Fruit fly (Drosophila melanogaster) whole organism, adult: ENCODE results near the gene CG16775.

Experiments used
- CG11617 ChIP-seq: fragments of 200-800 bp; sonication (Bioruptor generic); optimal IDR thresholded peaks from 2 replicates; lab custom pipeline; 2017; ENCODE audit warnings: mild to moderate bottlenecking, missing biosample characterization, missing genetic modification reagents, missing genetic modification characterization
- CG12768 ChIP-seq: fragments of 200-800 bp; sonication (Bioruptor generic); optimal IDR thresholded peaks from 2 replicates; lab custom pipeline; 2017; ENCODE audit warnings: missing biosample characterization, missing genetic modification characterization, mild to moderate bottlenecking, moderate library complexity, missing genetic modification reagents
- CG14711 ChIP-seq: fragments of 200-800 bp; sonication (Bioruptor generic); optimal IDR thresholded peaks from 2 replicates; lab custom pipeline; 2018; ENCODE audit warnings: missing biosample characterization, mild to moderate bottlenecking, missing genetic modification characterization, moderate library complexity
- CG1620 ChIP-seq: fragments of 200-800 bp; sonication (Bioruptor generic); optimal IDR thresholded peaks from 2 replicates; lab custom pipeline; 2016; ENCODE audit warnings: missing biosample characterization, missing genetic modification characterization
- CG33017 ChIP-seq: fragments of 200-800 bp; sonication (Bioruptor generic); optimal IDR thresholded peaks from 2 replicates; lab custom pipeline; 2018; ENCODE audit warnings: missing biosample characterization, mild to moderate bottlenecking, missing genetic modification characterization, moderate library complexity
- CG5204 ChIP-seq: fragments of 200-800 bp; sonication (Bioruptor generic); optimal IDR thresholded peaks from 2 replicates; lab custom pipeline; 2016; ENCODE audit warnings: missing biosample characterization, missing genetic modification characterization
- CG7045 ChIP-seq: fragments of 200-800 bp; sonication (Bioruptor generic); optimal IDR thresholded peaks from 2 replicates; lab custom pipeline; 2017; ENCODE audit warnings: missing biosample characterization, mild to moderate bottlenecking, missing genetic modification characterization
- CG7101 ChIP-seq: fragments of 200-800 bp; sonication (Bioruptor generic); optimal IDR thresholded peaks from 2 replicates; lab custom pipeline; 2018; ENCODE audit warnings: missing biosample characterization, mild to moderate bottlenecking, missing genetic modification characterization, moderate library complexity
- Clk ChIP-seq: fragments of 200-800 bp; sonication (Bioruptor generic); optimal IDR thresholded peaks from 2 replicates; lab custom pipeline; 2017; ENCODE audit warnings: missing biosample characterization, missing genetic modification characterization
- Crg-1 ChIP-seq: fragments of 200-800 bp; sonication (Bioruptor generic); optimal IDR thresholded peaks from 2 replicates; lab custom pipeline; 2016; ENCODE audit warnings: missing biosample characterization, missing genetic modification characterization
- Hr96 ChIP-seq: fragments of 200-800 bp; sonication (Bioruptor generic); optimal IDR thresholded peaks from 2 replicates; lab custom pipeline; 2016; ENCODE audit warnings: missing biosample characterization, missing genetic modification characterization
- Mnt ChIP-seq: fragments of 200-800 bp; sonication (Bioruptor generic); optimal IDR thresholded peaks from 2 replicates; lab custom pipeline; 2016; ENCODE audit warnings: missing biosample characterization, mild to moderate bottlenecking, missing genetic modification characterization
- bab1 ChIP-seq: fragments of 200-800 bp; sonication (Bioruptor generic); optimal IDR thresholded peaks from 3 replicates; lab custom pipeline; 2019; ENCODE audit warnings: missing biosample characterization, mild to moderate bottlenecking, missing genetic modification characterization, moderate library complexity
- cic ChIP-seq: fragments of 200-800 bp; sonication (Bioruptor generic); optimal IDR thresholded peaks from 2 replicates; lab custom pipeline; 2017; ENCODE audit warnings: missing biosample characterization, mild to moderate bottlenecking, missing genetic modification characterization, moderate library complexity
- cnc ChIP-seq, 2 experiments: fragments of >200 bp; optimal IDR thresholded peaks; 2 replicates each; lab custom pipeline; 2017
- kay ChIP-seq: fragments of 200-800 bp; sonication (Bioruptor generic); peaks from one replicate; lab custom pipeline; 2016; ENCODE audit warnings: missing biosample characterization, missing genetic modification characterization, borderline replicate concordance
- ovo ChIP-seq: fragments of 200-800 bp; sonication (Bioruptor generic); optimal IDR thresholded peaks from 2 replicates; lab custom pipeline; 2016; ENCODE audit warnings: missing biosample characterization, missing genetic modification characterization
- pad ChIP-seq: fragments of 200-800 bp; sonication (Bioruptor generic); optimal IDR thresholded peaks from 3 replicates; lab custom pipeline; 2017; ENCODE audit warnings: missing biosample characterization, missing genetic modification characterization, mild to moderate bottlenecking, moderate library complexity, missing genetic modification reagents
- tj ChIP-seq: fragments of 200-800 bp; sonication (Bioruptor generic); optimal IDR thresholded peaks from 3 replicates; lab custom pipeline; 2017; ENCODE audit warnings: missing biosample characterization, mild to moderate bottlenecking, missing genetic modification characterization, moderate library complexity
- toe ChIP-seq: fragments of 200-800 bp; sonication (Bioruptor generic); optimal IDR thresholded peaks from 2 replicates; lab custom pipeline; 2016; ENCODE audit warnings: missing biosample characterization, missing genetic modification characterization

The CG16775 gene

DNA sequence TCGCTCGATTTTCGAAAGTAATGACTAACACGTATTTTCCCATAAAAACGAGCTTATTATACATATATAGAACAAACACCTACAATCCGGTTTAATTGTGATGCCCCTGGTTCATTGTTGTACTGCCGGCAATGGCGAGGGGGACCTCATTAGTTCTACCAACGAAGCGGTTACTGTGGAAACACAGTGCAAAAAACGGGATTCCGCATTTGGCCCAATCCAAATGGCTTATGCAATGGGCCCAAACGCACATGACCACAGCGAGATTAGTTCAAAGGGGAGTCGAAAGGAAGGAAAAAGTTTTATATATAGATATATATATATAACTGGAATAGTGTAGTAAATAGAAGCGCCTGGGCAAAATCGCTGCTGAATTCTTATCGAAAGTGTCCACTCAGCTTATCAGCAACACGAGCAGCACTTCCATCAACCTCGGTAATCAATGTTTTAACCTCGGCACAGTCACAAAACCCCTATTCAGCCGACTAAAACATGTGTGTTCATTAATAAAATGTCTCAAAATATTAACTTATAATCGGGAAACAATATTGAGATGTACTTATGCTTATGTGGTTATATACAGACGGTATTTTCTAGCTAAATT is 17.5 kb upstream of the CG16775 start:
- no peak for TF ChIP-seq Clk
- TF ChIP-seq Mnt (GFP tag; lab: Kevin White, UChicago) = peak; percentile 10
- TF ChIP-seq tj (GFP tag; lab: Kevin White, UChicago) = peak; percentile 59
- no peak for TF ChIP-seq CG33017
- TF ChIP-seq cnc (optimal IDR thresholded peaks at IDR 0.05; lab: Kevin White, UChicago) = no peak
- no peak for TF ChIP-seq CG7101 (tag; lab: Kevin White, UChicago)
- no peak for TF ChIP-seq CG12768 (GFP tag; lab: Kevin White, UChicago)
- peak; percentile 59 for TF ChIP-seq cic

DNA sequence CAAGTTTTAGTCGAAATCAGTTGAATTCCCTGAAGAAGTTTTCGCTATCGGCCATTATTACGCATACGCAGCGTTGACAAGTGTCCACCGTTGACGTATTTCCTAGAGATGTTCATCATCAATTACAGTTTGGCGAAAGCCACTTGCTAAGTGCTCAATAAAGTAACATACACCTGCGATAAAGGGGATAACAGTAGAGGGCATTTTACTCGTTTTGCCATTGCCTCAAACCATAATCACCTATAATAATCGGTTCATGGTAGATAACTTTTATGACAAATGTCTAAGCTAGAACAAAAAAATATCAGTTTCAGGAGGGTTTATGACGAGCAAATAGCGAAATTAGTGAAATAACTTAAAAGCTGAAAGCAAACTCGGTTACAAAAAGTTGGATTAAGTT is 16.2 kb upstream of the CG16775 start:
- peak; percentile 57 for TF ChIP-seq cic
- no peak for TF ChIP-seq pad (GFP tag; lab: Kevin White, UChicago)
- TF ChIP-seq kay (GFP tag; lab: Kevin White, UChicago) = peak; percentile 80
- TF ChIP-seq CG5204 = peak; percentile 12
- peak; percentile 14 for TF ChIP-seq CG33017
- peak; percentile 30 for TF ChIP-seq CG7045 (GFP tag; lab: Kevin White, UChicago)
- TF ChIP-seq Clk = no peak

DNA sequence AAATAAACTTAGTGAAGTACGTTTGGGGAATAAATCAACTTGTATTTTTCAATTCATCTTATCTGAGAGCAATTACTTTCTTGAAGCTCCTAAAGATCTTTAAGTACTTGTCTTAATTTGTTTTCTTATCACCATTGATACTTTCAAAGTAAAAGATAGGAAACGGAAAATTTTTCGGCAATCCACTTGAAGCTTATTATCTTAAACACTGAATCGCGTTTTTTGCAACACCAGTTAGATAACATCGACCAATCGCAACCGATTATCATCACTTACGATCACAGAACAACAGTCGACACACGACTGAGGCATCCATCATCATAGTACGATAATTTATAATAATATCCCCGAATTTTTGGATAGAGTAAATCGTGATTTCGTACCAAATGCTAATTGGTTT is 15.7 kb upstream of the CG16775 start:
- TF ChIP-seq Clk (no peak), tj (GFP tag; lab: Kevin White, UChicago) (no peak), Mnt (GFP tag; lab: Kevin White, UChicago) (no peak), toe (GFP tag; lab: Kevin White, UChicago) (no peak), bab1 (GFP tag; lab: Kevin White, UChicago) (no peak), cnc (optimal IDR thresholded peaks at IDR 0.05; lab: Kevin White, UChicago) (no peak), cic (no peak), Hr96 (no peak), CG1620 (GFP tag; lab: Kevin White, UChicago) (no peak), ovo (no peak), CG7045 (GFP tag; lab: Kevin White, UChicago) (no peak), CG33017 (no peak), pad (GFP tag; lab: Kevin White, UChicago) (no peak), CG14711 (tag; lab: Kevin White, UChicago) (no peak)

DNA sequence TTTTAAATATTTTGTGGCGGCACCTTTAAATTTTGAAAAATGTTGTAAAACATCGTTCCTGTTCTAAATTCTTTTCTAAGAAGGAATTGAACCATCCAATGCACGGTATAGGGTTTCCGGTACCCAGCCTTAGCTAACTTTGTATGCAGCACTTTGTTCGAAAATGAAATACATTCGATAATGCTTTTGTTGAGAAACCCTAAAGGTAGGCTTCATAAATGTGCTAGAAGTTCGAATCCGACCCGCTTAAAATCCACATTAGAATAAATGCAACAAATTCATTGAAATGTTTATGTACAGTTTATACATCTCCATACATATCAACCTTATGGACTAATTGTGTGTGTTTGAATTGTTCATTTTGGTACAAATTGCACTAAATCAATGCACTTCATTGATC is 12.2 kb upstream of the CG16775 start:
- TF ChIP-seq bab1 (GFP tag; lab: Kevin White, UChicago) = peak; percentile 48
- no peak for TF ChIP-seq Hr96

DNA sequence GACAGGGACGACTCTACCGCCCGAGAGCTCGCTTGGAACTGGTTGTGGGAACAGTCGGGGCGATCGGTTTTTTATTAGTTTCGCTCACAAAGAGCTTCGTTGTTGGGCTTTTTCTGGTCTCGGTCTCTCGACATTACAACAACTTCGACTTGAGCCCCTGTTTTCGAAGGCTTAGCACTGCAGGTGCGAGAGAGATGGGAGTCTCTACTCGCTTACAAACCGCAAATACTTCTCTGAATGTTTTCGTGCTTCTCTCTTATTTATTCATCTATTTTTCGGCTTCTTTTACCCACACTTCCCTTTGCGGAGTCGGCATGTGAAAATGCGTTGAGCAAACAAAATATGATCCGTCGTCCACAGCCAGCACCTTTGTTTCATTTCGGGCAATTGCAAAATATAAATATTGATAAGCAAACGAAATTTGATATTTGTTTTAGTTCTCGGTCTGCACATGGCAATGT is 9.4 kb upstream of the CG16775 start, which contains the start of gene Tsp74F:
TSS of gene Tsp74F (minus strand) at position 48 of the 461 bp plus-strand sequence.
- TF ChIP-seq pad (GFP tag; lab: Kevin White, UChicago) (peak; percentile 94), cnc (optimal IDR thresholded peaks at IDR 0.05; lab: Kevin White, UChicago) (no peak), kay (GFP tag; lab: Kevin White, UChicago) (no peak), tj (GFP tag; lab: Kevin White, UChicago) (peak; percentile 99)

DNA sequence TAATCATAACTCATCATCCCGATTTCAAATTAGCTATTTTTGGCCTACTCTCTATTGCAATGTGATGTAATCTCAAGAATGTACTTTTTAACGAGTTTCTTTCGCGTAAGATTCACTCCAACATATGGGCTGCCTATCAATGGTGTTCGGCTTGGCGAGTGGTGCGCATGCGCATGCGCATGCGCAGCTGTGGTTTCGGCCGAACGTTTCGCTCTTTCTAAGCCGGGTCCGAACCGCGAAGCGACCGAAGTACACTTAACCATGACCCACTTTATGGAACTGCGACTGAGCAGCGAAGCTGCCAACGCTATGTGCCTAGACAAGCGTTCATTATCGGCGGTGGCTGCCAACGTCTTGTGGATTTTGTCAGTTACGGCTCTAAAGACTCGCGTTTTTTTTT is 7.2 kb upstream of the CG16775 start:
- no peak for TF ChIP-seq Crg-1 (GFP tag; lab: Kevin White, UChicago)
- no peak for TF ChIP-seq cnc (optimal IDR thresholded peaks at IDR 0.05; lab: Kevin White, UChicago)
- no peak for TF ChIP-seq bab1 (GFP tag; lab: Kevin White, UChicago)
- no peak for TF ChIP-seq pad (GFP tag; lab: Kevin White, UChicago)

DNA sequence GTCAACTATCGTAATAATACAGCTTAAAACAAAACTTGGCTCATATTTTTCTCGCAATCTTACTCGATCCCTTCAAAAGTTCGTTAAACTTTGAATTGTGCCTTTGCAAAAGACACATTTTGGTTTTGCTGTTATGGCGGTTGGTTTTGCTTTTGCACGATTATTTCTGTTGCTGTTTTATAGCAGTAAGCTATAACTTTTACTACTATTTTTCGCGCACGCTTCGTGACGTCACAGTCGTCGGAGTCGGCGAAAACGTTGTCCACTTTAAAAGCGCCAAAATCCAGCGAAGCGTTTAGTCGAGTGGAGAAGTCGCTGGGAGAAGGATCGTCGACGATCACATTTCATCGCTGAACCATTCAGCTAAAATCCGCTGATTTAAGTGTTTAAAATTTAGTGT is 948 bp upstream of the CG16775 start, which contains the start of gene CG7402:
TSS of gene CG7402 (plus strand) at position 313 of the 400 bp plus-strand sequence.
- no peak for TF ChIP-seq Crg-1 (GFP tag; lab: Kevin White, UChicago)
- TF ChIP-seq tj (GFP tag; lab: Kevin White, UChicago) = no peak
- TF ChIP-seq CG5204 = no peak
- TF ChIP-seq Clk = no peak
- no peak for TF ChIP-seq cic
- no peak for TF ChIP-seq CG12768 (GFP tag; lab: Kevin White, UChicago)

DNA sequence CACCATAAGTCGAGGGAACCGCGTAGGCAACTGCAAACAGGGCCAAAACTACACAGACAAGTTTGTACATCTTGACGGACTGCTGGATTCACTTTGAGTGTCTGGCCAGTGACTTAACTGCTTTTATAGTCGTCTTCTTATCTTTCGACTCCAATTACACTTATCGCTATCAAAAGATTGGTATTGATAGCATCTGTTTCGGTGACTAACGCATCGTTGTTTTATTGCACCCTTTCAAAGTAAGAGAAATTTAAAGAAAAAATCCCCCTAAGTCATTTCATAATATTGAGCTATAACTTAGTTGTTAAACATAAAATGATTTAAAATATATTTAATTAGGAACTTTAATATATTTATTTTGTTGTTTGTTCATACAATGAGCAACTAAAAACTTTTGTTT is 2.2 kb downstream of the CG16775 start, which contains the start of gene CG5506:
TSS of gene CG5506 (minus strand) at position 101 of the 400 bp plus-strand sequence.
- no peak for TF ChIP-seq pad (GFP tag; lab: Kevin White, UChicago)
- TF ChIP-seq CG7101 (tag; lab: Kevin White, UChicago) = no peak
- TF ChIP-seq cic = no peak
- TF ChIP-seq kay (GFP tag; lab: Kevin White, UChicago) = no peak
- no peak for TF ChIP-seq CG11617 (GFP tag; lab: Kevin White, UChicago)
- TF ChIP-seq toe (GFP tag; lab: Kevin White, UChicago) = no peak
- no peak for TF ChIP-seq bab1 (GFP tag; lab: Kevin White, UChicago)
- TF ChIP-seq CG12768 (GFP tag; lab: Kevin White, UChicago) = no peak
- no peak for TF ChIP-seq tj (GFP tag; lab: Kevin White, UChicago)
- no peak for TF ChIP-seq CG1620 (GFP tag; lab: Kevin White, UChicago)
- no peak for TF ChIP-seq Crg-1 (GFP tag; lab: Kevin White, UChicago)
- TF ChIP-seq CG7045 (GFP tag; lab: Kevin White, UChicago) = no peak
- no peak for TF ChIP-seq Mnt (GFP tag; lab: Kevin White, UChicago)
